Fruit fly (Drosophila melanogaster) whole organism, embryonic: ENCODE results near the gene CG31174.

Experiments used
- Abd-B ChIP-seq: fragments of 200-800 bp; sonication (Bioruptor generic); optimal IDR thresholded peaks from 2 replicates; lab custom pipeline; 2018; ENCODE audit warnings: missing biosample characterization, mild to moderate bottlenecking, missing genetic modification characterization, moderate library complexity
- CG10431 ChIP-seq: fragments of 200-800 bp; sonication (Bioruptor generic); optimal IDR thresholded peaks from 3 replicates; lab custom pipeline; 2018; ENCODE audit warnings: missing biosample characterization, mild to moderate bottlenecking, missing genetic modification characterization
- CG10654 ChIP-seq: fragments of 200-800 bp; sonication (Bioruptor generic); optimal IDR thresholded peaks from 2 replicates; lab custom pipeline; 2016; ENCODE audit warnings: missing biosample characterization, missing genetic modification characterization
- CG11560 ChIP-seq: fragments of 200-800 bp; sonication (Bioruptor generic); IDR thresholded peaks from 3 replicates; pipeline ENCODE4 v1.3.6; 2022; ENCODE audit warnings: missing biosample characterization, missing genetic modification characterization
- CG16813 ChIP-seq: fragments of 200-800 bp; sonication (Bioruptor generic); IDR thresholded peaks from 3 replicates; pipeline ENCODE4 v1.3.6; 2022; ENCODE audit warnings: missing biosample characterization, missing genetic modification characterization; ENCODE audit not compliant: partially characterized antibody
- CG17385 ChIP-seq: fragments of 200-800 bp; sonication (Bioruptor generic); optimal IDR thresholded peaks from 3 replicates; lab custom pipeline; 2018; ENCODE audit warnings: missing biosample characterization, mild to moderate bottlenecking, missing genetic modification characterization
- CG18476 ChIP-seq: fragments of 200-800 bp; sonication (Bioruptor generic); optimal IDR thresholded peaks from 2 replicates; lab custom pipeline; 2016; ENCODE audit warnings: missing biosample characterization, mild to moderate bottlenecking, missing genetic modification characterization
- CG31365 ChIP-seq: fragments of 200-800 bp; sonication (Bioruptor generic); optimal IDR thresholded peaks from 2 replicates; lab custom pipeline; 2018; ENCODE audit warnings: missing biosample characterization, mild to moderate bottlenecking, missing genetic modification characterization
- CG33557 ChIP-seq: fragments of 200-800 bp; sonication (Bioruptor generic); optimal IDR thresholded peaks from 2 replicates; lab custom pipeline; 2019; ENCODE audit warnings: missing biosample characterization, mild to moderate bottlenecking, missing genetic modification characterization, moderate library complexity
- CG34422 ChIP-seq: fragments of 200-800 bp; sonication (Bioruptor generic); IDR thresholded peaks from 3 replicates; pipeline ENCODE4 v1.3.6; 2022; ENCODE audit warnings: missing biosample characterization, missing genetic modification characterization
- CG9932 ChIP-seq: fragments of 200-800 bp; sonication (Bioruptor generic); IDR thresholded peaks from 2 replicates; pipeline ENCODE4 v1.3.6; 2022; ENCODE audit warnings: missing biosample characterization, missing genetic modification characterization
- D ChIP-seq, 2 experiments: fragments of 200-800 bp in 1 of 2; fragments of >200 bp in 1 of 2; sonication (Bioruptor generic) in 1 of 2; optimal IDR thresholded peaks; 2 replicates in 1 of 2; 3 replicates in 1 of 2; lab custom pipeline; 2017; ENCODE audit warnings: mild to moderate bottlenecking in 1 of 2, missing biosample characterization in 1 of 2, missing genetic modification characterization in 1 of 2, missing genetic modification reagents in 1 of 2
- Dek ChIP-seq: fragments of 200-800 bp; sonication (Bioruptor generic); optimal IDR thresholded peaks from 3 replicates; lab custom pipeline; 2019; ENCODE audit warnings: missing biosample characterization, mild to moderate bottlenecking, missing genetic modification characterization, moderate library complexity
- Dip2 ChIP-seq: fragments of 200-800 bp; sonication (Bioruptor generic); IDR thresholded peaks from 2 replicates; pipeline ENCODE4 v1.3.6; 2022; ENCODE audit warnings: missing biosample characterization, missing genetic modification characterization
- Dref ChIP-seq: fragments of 200-800 bp; sonication (Bioruptor generic); IDR thresholded peaks from 2 replicates; pipeline ENCODE4 v1.3.6; 2022; ENCODE audit warnings: missing biosample characterization, missing genetic modification characterization
- Fer2 ChIP-seq: fragments of 200-800 bp; sonication (Bioruptor generic); optimal IDR thresholded peaks from 2 replicates; lab custom pipeline; 2018; ENCODE audit warnings: missing biosample characterization, mild to moderate bottlenecking, missing genetic modification characterization, moderate library complexity
- HLH3B ChIP-seq: fragments of 200-800 bp; sonication (Bioruptor generic); IDR thresholded peaks from 2 replicates; pipeline ENCODE4 v1.3.6; 2022; ENCODE audit warnings: missing biosample characterization, missing genetic modification characterization
- Meics ChIP-seq: fragments of 200-800 bp; sonication (Bioruptor generic); optimal IDR thresholded peaks from 2 replicates; lab custom pipeline; 2017; ENCODE audit warnings: missing biosample characterization, mild to moderate bottlenecking, missing genetic modification characterization
- NC2α ChIP-seq: fragments of 200-800 bp; sonication (Bioruptor generic); optimal IDR thresholded peaks from 2 replicates; lab custom pipeline; 2016; ENCODE audit warnings: missing biosample characterization, missing genetic modification characterization
- Opbp ChIP-seq: fragments of 200-800 bp; sonication (Bioruptor generic); IDR thresholded peaks from 3 replicates; pipeline ENCODE4 v1.3.6; 2022; ENCODE audit warnings: missing biosample characterization, missing genetic modification characterization; ENCODE audit not compliant: partially characterized antibody
- Ptx1 ChIP-seq: fragments of 200-800 bp; sonication (Bioruptor generic); IDR thresholded peaks from 2 replicates; pipeline ENCODE4 v1.3.6; 2022; ENCODE audit warnings: missing biosample characterization, missing genetic modification characterization
- Ravus ChIP-seq: fragments of 200-800 bp; sonication (Bioruptor generic); IDR thresholded peaks from 2 replicates; pipeline ENCODE4 v1.3.6; 2022; ENCODE audit warnings: missing biosample characterization, missing genetic modification characterization
- Side ChIP-seq: fragments of 200-800 bp; sonication (Bioruptor generic); optimal IDR thresholded peaks from 2 replicates; lab custom pipeline; 2016; ENCODE audit warnings: missing biosample characterization, missing genetic modification characterization
- Spps ChIP-seq: fragments of 200-800 bp; sonication (Bioruptor generic); optimal IDR thresholded peaks from 2 replicates; lab custom pipeline; 2018; ENCODE audit warnings: missing biosample characterization, mild to moderate bottlenecking, missing genetic modification characterization
- Sry-β ChIP-seq: fragments of 200-800 bp; sonication (Bioruptor generic); optimal IDR thresholded peaks from 2 replicates; lab custom pipeline; 2018; ENCODE audit warnings: missing biosample characterization, mild to moderate bottlenecking, missing genetic modification characterization, moderate library complexity
- Taf1 ChIP-seq: fragments of 200-800 bp; sonication (Bioruptor generic); IDR thresholded peaks from 2 replicates; pipeline ENCODE4 v1.3.6; 2022; ENCODE audit warnings: missing biosample characterization, missing genetic modification characterization
- Xbp1 ChIP-seq: fragments of 200-800 bp; sonication (Bioruptor generic); optimal IDR thresholded peaks from 3 replicates; lab custom pipeline; 2016; ENCODE audit warnings: missing biosample characterization, mild to moderate bottlenecking, missing genetic modification characterization
- chif ChIP-seq, 2 experiments: fragments of 200-800 bp; sonication (Bioruptor generic); optimal IDR thresholded peaks; 3 replicates each; lab custom pipeline; 2016; ENCODE audit warnings: missing biosample characterization in 2 of 2, missing genetic modification characterization in 2 of 2
- croc ChIP-seq: fragments of 200-800 bp; sonication (Bioruptor generic); conservative IDR thresholded peaks from 3 replicates; pipeline ENCODE4 v1.3.6; 2022; ENCODE audit warnings: missing biosample characterization, missing genetic modification characterization
- disco-r ChIP-seq: fragments of 200-800 bp; sonication (Bioruptor generic); optimal IDR thresholded peaks from 2 replicates; lab custom pipeline; 2016; ENCODE audit warnings: missing biosample characterization, missing genetic modification characterization
- dpn ChIP-seq, 2 experiments: fragments of 200-800 bp; sonication (Bioruptor generic); optimal IDR thresholded peaks; 3 replicates each; lab custom pipeline; 2016; ENCODE audit warnings: missing biosample characterization in 2 of 2, missing genetic modification characterization in 2 of 2
- emc ChIP-seq: fragments of 200-800 bp; sonication (Bioruptor generic); optimal IDR thresholded peaks from 2 replicates; lab custom pipeline; 2016; ENCODE audit warnings: missing biosample characterization, missing genetic modification characterization
- exex ChIP-seq: fragments of 200-800 bp; sonication (Bioruptor generic); optimal IDR thresholded peaks from 4 replicates; lab custom pipeline; 2018; ENCODE audit warnings: missing biosample characterization, mild to moderate bottlenecking, missing genetic modification characterization, moderate library complexity
- fd64A ChIP-seq: fragments of 200-800 bp; sonication (Bioruptor generic); optimal IDR thresholded peaks from 3 replicates; lab custom pipeline; 2018; ENCODE audit warnings: missing biosample characterization, mild to moderate bottlenecking, missing genetic modification characterization
- fru ChIP-seq: fragments of >200 bp; optimal IDR thresholded peaks from 2 replicates; lab custom pipeline; 2017
- gcm ChIP-seq: fragments of 200-800 bp; sonication (Bioruptor generic); optimal IDR thresholded peaks from 2 replicates; lab custom pipeline; 2019; ENCODE audit warnings: missing biosample characterization, mild to moderate bottlenecking, missing genetic modification characterization, moderate library complexity
- grau ChIP-seq: fragments of 200-800 bp; optimal IDR thresholded peaks from 3 replicates; lab custom pipeline; 2019; ENCODE audit warnings: missing biosample characterization, mild to moderate bottlenecking, missing genetic modification characterization, moderate library complexity
- nau ChIP-seq: fragments of 200-800 bp; sonication (Bioruptor generic); optimal IDR thresholded peaks from 3 replicates; lab custom pipeline; 2017; ENCODE audit warnings: missing biosample characterization, mild to moderate bottlenecking, missing genetic modification characterization, missing genetic modification reagents
- pnt ChIP-seq: fragments of 200-800 bp; sonication (Bioruptor generic); optimal IDR thresholded peaks from 3 replicates; lab custom pipeline; 2016; ENCODE audit warnings: missing biosample characterization, missing genetic modification characterization
- psq ChIP-seq: fragments of 200-800 bp; sonication (Bioruptor generic); optimal IDR thresholded peaks from 2 replicates; lab custom pipeline; 2017; ENCODE audit warnings: missing biosample characterization, missing genetic modification characterization
- rib ChIP-seq: fragments of 200-800 bp; sonication (Bioruptor generic); IDR thresholded peaks from 2 replicates; pipeline ENCODE4 v1.3.6; 2022; ENCODE audit warnings: missing biosample characterization, missing genetic modification characterization
- seq ChIP-seq: fragments of 200-800 bp; sonication (Bioruptor generic); IDR thresholded peaks from 2 replicates; pipeline ENCODE4 v1.3.6; 2022; ENCODE audit warnings: missing biosample characterization, missing genetic modification characterization
- toy ChIP-seq: fragments of 200-800 bp; sonication (Bioruptor generic); IDR thresholded peaks from 2 replicates; pipeline ENCODE4 v1.3.6; 2022; ENCODE audit warnings: missing biosample characterization, missing genetic modification characterization
- tup ChIP-seq: fragments of 200-800 bp; sonication (Bioruptor generic); optimal IDR thresholded peaks from 2 replicates; lab custom pipeline; 2016; ENCODE audit warnings: missing biosample characterization, mild to moderate bottlenecking, missing genetic modification characterization, moderate library complexity
- wdn ChIP-seq: fragments of 200-800 bp; sonication (Bioruptor generic); IDR thresholded peaks from 2 replicates; pipeline ENCODE4 v1.3.6; 2022; ENCODE audit warnings: missing biosample characterization, missing genetic modification characterization
- zen2 ChIP-seq: fragments of 200-800 bp; sonication (Bioruptor generic); IDR thresholded peaks from 3 replicates; pipeline ENCODE4 v1.3.6; 2022; ENCODE audit warnings: missing biosample characterization, missing genetic modification characterization; ENCODE audit not compliant: partially characterized antibody

CG31174 gene

dm6 chr3R:21871348-21871940 is 2.1 kb upstream of the CG31174 start (continued):
- TF ChIP-seq fd64A (peak; percentile 67), exex (tag; lab: Kevin White, UChicago) (peak; percentile 65), CG18476 (no peak), Meics (GFP tag; lab: Kevin White, UChicago) (no peak), croc (no peak)

dm6 chr3R:21870158-21870971 is 1.1 kb upstream of the CG31174 start, which contains the start of gene CG31431:
Gene CG31431, plus strand, starts transcription at chr3R:21870681.
- TF ChIP-seq Meics (GFP tag; lab: Kevin White, UChicago) (peak; percentile 98), CG11560 (tag; lab: Robert Waterston, UW) (peak; percentile 90), NC2α (GFP tag; lab: Kevin White, UChicago) (peak; percentile 93), nau (GFP tag; lab: Kevin White, UChicago) (peak; percentile 93), CG33557 (peak; percentile 92), toy (GFP tag; lab: Robert Waterston, UW) (peak; percentile 96), Spps (peak; percentile 90), psq (GFP tag; lab: Kevin White, UChicago) (peak; percentile 90), Dref (GFP tag; lab: Robert Waterston, UW) (peak; percentile 43; the same call in 1 of the 2 replicates), grau (tag; lab: Kevin White, UChicago) (peak; percentile 96), pnt (GFP tag; lab: Kevin White, UChicago) (peak; percentile 95), Abd-B (peak; percentile 93), HLH3B (GFP tag; lab: Robert Waterston, UW) (peak; percentile 97), CG17385 (GFP tag; lab: Kevin White, UChicago) (peak; percentile 96), CG10431 (GFP tag; lab: Kevin White, UChicago) (peak; percentile 69), Ravus (peak; percentile 94), dpn (GFP tag; optimal IDR thresholded peaks at IDR 0.05; lab: Kevin White, UChicago) (peak; percentile 97), CG10654 (GFP tag; lab: Kevin White, UChicago) (peak; percentile 97), seq (peak; percentile 94), CG9932 (GFP tag; lab: Robert Waterston, UW) (peak; percentile 96), Ptx1 (peak; percentile 97), CG31365 (tag; lab: Kevin White, UChicago) (peak; percentile 88), fru (lab: Kevin White, UChicago) (no peak), Taf1 (GFP tag; lab: Robert Waterston, UW) (peak; percentile 97), Side (GFP tag; lab: Kevin White, UChicago) (peak; percentile 97), Opbp (no peak), CG34422 (GFP tag; lab: Robert Waterston, UW) (peak; percentile 98), disco-r (GFP tag; lab: Kevin White, UChicago) (peak; percentile 94), chif (GFP tag; optimal IDR thresholded peaks at IDR 0.05; lab: Kevin White, UChicago) (peak; percentile 97), Sry-β (GFP tag; lab: Kevin White, UChicago) (peak; percentile 57), CG16813 (GFP tag; lab: Robert Waterston, UW) (no peak), emc (GFP tag; lab: Kevin White, UChicago) (peak; percentile 97), Xbp1 (GFP tag; lab: Kevin White, UChicago) (peak; percentile 97), tup (GFP tag; lab: Kevin White, UChicago) (peak; percentile 94), gcm (GFP tag; lab: Kevin White, UChicago) (peak; percentile 95), zen2 (GFP tag; lab: Robert Waterston, UW) (no peak), wdn (GFP tag; lab: Robert Waterston, UW) (peak; percentile 97), rib (GFP tag; lab: Robert Waterston, UW) (peak; percentile 98), Fer2 (tag; lab: Kevin White, UChicago) (peak; percentile 97), D (optimal IDR thresholded peaks at IDR 0.05; lab: Kevin White, UChicago) (no peak), D (GFP tag; optimal IDR thresholded peaks at IDR 0.05; lab: Kevin White, UChicago) (peak; percentile 94), Dek (peak; percentile 97), Dip2 (GFP tag; lab: Robert Waterston, UW) (peak; percentile 70; the same call in 1 of the 2 replicates)
